Worm (Caenorhabditis elegans) whole organism, L4 larva: ENCODE measurements around the gene F58F9.9.

Source experiments
- fos-1 ChIP-seq: fragments of 150-350 bp; optimal IDR thresholded peaks from 2 replicates; lab custom pipeline; 2014; ENCODE audit warnings: missing biosample characterization, missing genetic modification characterization
- lsy-2 ChIP-seq, 2 experiments: fragments of 150-350 bp in 1 of 2; sonication (generic microtip) in 1 of 2; optimal IDR thresholded peaks; 2 replicates each; lab custom pipeline; 2014 to 2017; ENCODE audit warnings: missing biosample characterization in 2 of 2, missing genetic modification characterization in 2 of 2
- set-16 ChIP-seq: fragments of 200-800 bp; sonication (Bioruptor generic); IDR thresholded peaks from 2 replicates; pipeline ENCODE4 v1.3.6; 2022; ENCODE audit warnings: missing genetic modification reagents, missing genetic modification characterization, missing compliant biosample characterization

DNA sequence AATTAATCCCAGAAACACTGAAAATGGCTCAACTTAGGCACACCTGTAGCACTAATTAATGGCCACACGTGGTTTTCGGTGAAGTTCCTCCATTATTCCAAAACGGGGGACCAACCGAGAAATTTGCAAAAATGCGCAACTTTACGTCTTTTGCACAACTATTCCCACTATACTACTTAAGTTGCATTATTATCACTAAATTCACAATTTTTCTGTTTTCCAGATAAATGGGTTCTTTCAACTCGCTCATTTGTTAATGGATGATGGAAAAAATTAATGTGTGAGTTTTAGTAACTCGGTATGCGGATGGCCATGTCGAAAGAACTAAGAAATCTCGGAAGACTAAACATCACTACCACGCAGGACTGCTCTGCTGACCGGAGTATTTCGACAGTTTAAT lies 14.5 kb downstream of the F58F9.9 start, which contains the start of gene T13A10.64:
- TF ChIP-seq set-16 (GFP tag; lab: Robert Waterston, UW) (no peak), lsy-2 (tag; optimal IDR thresholded peaks at IDR 0.05; lab: Kevin White, UChicago) (no peak), fos-1 (tag; lab: Kevin White, UChicago) (no peak)
